Fruit fly (Drosophila melanogaster) whole organism, prepupa: Measurements from ENCODE around the gene CG18547.
A peak's percentile ranks its signal among the peaks of the same experiment; 100 is the strongest.

Experiments used
- CG10631 ChIP-seq: fragments of 200-800 bp; sonication (Bioruptor generic); optimal IDR thresholded peaks from 2 replicates; lab custom pipeline; 2016; ENCODE audit warnings: missing biosample characterization, missing genetic modification characterization
- CG10669 ChIP-seq: fragments of 200-800 bp; sonication (Bioruptor generic); optimal IDR thresholded peaks from 3 replicates; lab custom pipeline; 2018; ENCODE audit warnings: missing biosample characterization, mild to moderate bottlenecking, missing genetic modification characterization, moderate library complexity
- CG11762 ChIP-seq: fragments of 200-800 bp; sonication (Bioruptor generic); optimal IDR thresholded peaks from 3 replicates; lab custom pipeline; 2016; ENCODE audit warnings: missing biosample characterization, missing genetic modification characterization; ENCODE audit not compliant: insufficient read depth
- CG11902 ChIP-seq: fragments of 200-800 bp; sonication (Bioruptor generic); optimal IDR thresholded peaks from 3 replicates; lab custom pipeline; 2016; ENCODE audit warnings: missing biosample characterization, missing genetic modification characterization
- CG3032 ChIP-seq: fragments of 200-800 bp; optimal IDR thresholded peaks from 2 replicates; lab custom pipeline; 2019; ENCODE audit warnings: missing biosample characterization, mild to moderate bottlenecking, missing genetic modification characterization, moderate library complexity
- CG31627 ChIP-seq: fragments of 200-800 bp; sonication (Bioruptor generic); optimal IDR thresholded peaks from 3 replicates; lab custom pipeline; 2016; ENCODE audit warnings: missing biosample characterization, missing genetic modification characterization
- CG32006 ChIP-seq: fragments of 200-800 bp; sonication (Bioruptor generic); optimal IDR thresholded peaks from 3 replicates; lab custom pipeline; 2017; ENCODE audit warnings: missing biosample characterization, mild to moderate bottlenecking, missing genetic modification characterization
- CG3919 ChIP-seq: fragments of 200-800 bp; sonication (Bioruptor generic); optimal IDR thresholded peaks from 3 replicates; lab custom pipeline; 2016; ENCODE audit warnings: missing biosample characterization, missing genetic modification characterization
- CG4318 ChIP-seq: fragments of 200-800 bp; sonication (Bioruptor generic); optimal IDR thresholded peaks from 3 replicates; lab custom pipeline; 2017; ENCODE audit warnings: missing biosample characterization, mild to moderate bottlenecking, missing genetic modification characterization
- CG6163 ChIP-seq: fragments of 200-800 bp; sonication (Bioruptor generic); IDR thresholded peaks from 3 replicates; pipeline ENCODE4 v1.3.6; 2022; ENCODE audit warnings: missing biosample characterization, missing genetic modification characterization
- CG6276 ChIP-seq: fragments of 200-800 bp; sonication (Bioruptor generic); optimal IDR thresholded peaks from 2 replicates; lab custom pipeline; 2017; ENCODE audit warnings: missing biosample characterization, mild to moderate bottlenecking, missing genetic modification characterization
- CG6808 ChIP-seq: fragments of 200-800 bp; sonication (Bioruptor generic); optimal IDR thresholded peaks from 3 replicates; lab custom pipeline; 2017; ENCODE audit warnings: missing biosample characterization, missing genetic modification characterization, mild to moderate bottlenecking, moderate library complexity, missing genetic modification reagents
- CG6854 ChIP-seq: fragments of 200-800 bp; sonication (Bioruptor generic); optimal IDR thresholded peaks from 2 replicates; lab custom pipeline; 2017; ENCODE audit warnings: missing biosample characterization, mild to moderate bottlenecking, missing genetic modification characterization
- CG8119 ChIP-seq: fragments of 200-800 bp; sonication (Bioruptor generic); IDR thresholded peaks from 3 replicates; pipeline ENCODE4 v1.3.6; 2022; ENCODE audit warnings: missing biosample characterization, missing genetic modification characterization
- CG8632 ChIP-seq: fragments of 200-800 bp; sonication (Bioruptor generic); optimal IDR thresholded peaks from 3 replicates; lab custom pipeline; 2016; ENCODE audit warnings: missing biosample characterization, missing genetic modification characterization
- CG9139 ChIP-seq: fragments of 200-800 bp; sonication (Bioruptor generic); optimal IDR thresholded peaks from 3 replicates; lab custom pipeline; 2017; ENCODE audit warnings: missing biosample characterization, mild to moderate bottlenecking, missing genetic modification characterization
- Eip75B ChIP-seq: fragments of 200-800 bp; sonication (Bioruptor generic); optimal IDR thresholded peaks from 3 replicates; lab custom pipeline; 2016; ENCODE audit warnings: missing biosample characterization, missing genetic modification characterization
- Eip78C ChIP-seq: fragments of 200-800 bp; sonication (Bioruptor generic); peaks from one replicate; lab custom pipeline; 2016; ENCODE audit warnings: missing biosample characterization, missing genetic modification characterization
- Eip93F ChIP-seq: fragments of 200-800 bp; sonication (Bioruptor generic); optimal IDR thresholded peaks from 2 replicates; lab custom pipeline; 2016; ENCODE audit warnings: missing biosample characterization, mild to moderate bottlenecking, missing genetic modification characterization
- Ets21C ChIP-seq: fragments of 200-800 bp; sonication (Bioruptor generic); optimal IDR thresholded peaks from 3 replicates; lab custom pipeline; 2016; ENCODE audit warnings: missing biosample characterization, missing genetic modification characterization
- Ets96B ChIP-seq: fragments of 200-800 bp; optimal IDR thresholded peaks from 2 replicates; lab custom pipeline; 2019; ENCODE audit warnings: missing biosample characterization, mild to moderate bottlenecking, missing genetic modification characterization, moderate library complexity
- Gug ChIP-seq: fragments of 200-800 bp; sonication (Bioruptor generic); IDR thresholded peaks from 2 replicates; pipeline ENCODE4 v1.3.6; 2022; ENCODE audit warnings: missing biosample characterization, missing genetic modification characterization
- Hr39 ChIP-seq: fragments of 200-800 bp; sonication (Bioruptor generic); optimal IDR thresholded peaks from 2 replicates; lab custom pipeline; 2016; ENCODE audit warnings: missing biosample characterization, missing genetic modification characterization
- Hr4 ChIP-seq: fragments of 200-800 bp; sonication (Bioruptor generic); optimal IDR thresholded peaks from 3 replicates; lab custom pipeline; 2016; ENCODE audit warnings: missing biosample characterization, missing genetic modification characterization
- Lpt ChIP-seq: fragments of 200-800 bp; sonication (Bioruptor generic); optimal IDR thresholded peaks from 3 replicates; lab custom pipeline; 2016; ENCODE audit warnings: missing biosample characterization, missing genetic modification characterization
- Met ChIP-seq: fragments of 200-800 bp; sonication (Bioruptor generic); optimal IDR thresholded peaks from 3 replicates; lab custom pipeline; 2016; ENCODE audit warnings: missing biosample characterization, missing genetic modification characterization
- OdsH ChIP-seq: fragments of 200-800 bp; sonication (Bioruptor generic); optimal IDR thresholded peaks from 3 replicates; lab custom pipeline; 2016; ENCODE audit warnings: missing biosample characterization, missing genetic modification characterization
- Sox14 ChIP-seq: fragments of 200-800 bp; sonication (Bioruptor generic); optimal IDR thresholded peaks from 3 replicates; lab custom pipeline; 2016; ENCODE audit warnings: missing biosample characterization, missing genetic modification characterization
- Sox15 ChIP-seq: fragments of 200-800 bp; sonication (Bioruptor generic); optimal IDR thresholded peaks from 3 replicates; lab custom pipeline; 2016; ENCODE audit warnings: missing biosample characterization, missing genetic modification characterization
- achi ChIP-seq: fragments of 200-800 bp; sonication (Bioruptor generic); optimal IDR thresholded peaks from 3 replicates; lab custom pipeline; 2016; ENCODE audit warnings: missing biosample characterization, missing genetic modification characterization
- acj6 ChIP-seq: fragments of 200-800 bp; sonication (Bioruptor generic); optimal IDR thresholded peaks from 3 replicates; lab custom pipeline; 2016; ENCODE audit warnings: missing biosample characterization, missing genetic modification characterization
- dac ChIP-seq: fragments of 200-800 bp; sonication (Bioruptor generic); optimal IDR thresholded peaks from 2 replicates; lab custom pipeline; 2017; ENCODE audit warnings: missing biosample characterization, mild to moderate bottlenecking, missing genetic modification characterization
- dsx ChIP-seq: fragments of 200-800 bp; optimal IDR thresholded peaks from 3 replicates; lab custom pipeline; 2019; ENCODE audit warnings: missing biosample characterization, mild to moderate bottlenecking, missing genetic modification characterization, moderate library complexity; ENCODE audit not compliant: poor library complexity, severe bottlenecking
- eg ChIP-seq: fragments of 200-800 bp; sonication (Bioruptor generic); IDR thresholded peaks from 3 replicates; pipeline ENCODE4 v1.3.6; 2022; ENCODE audit warnings: missing biosample characterization, missing genetic modification characterization
- esn ChIP-seq: fragments of 200-800 bp; sonication (Bioruptor generic); optimal IDR thresholded peaks from 2 replicates; lab custom pipeline; 2016; ENCODE audit warnings: missing biosample characterization, mild to moderate bottlenecking, missing genetic modification characterization, moderate library complexity
- fd59A ChIP-seq: fragments of 200-800 bp; sonication (Bioruptor generic); optimal IDR thresholded peaks from 2 replicates; lab custom pipeline; 2017; ENCODE audit warnings: missing biosample characterization, mild to moderate bottlenecking, missing genetic modification characterization, missing genetic modification reagents
- fkh ChIP-seq: fragments of 200-800 bp; sonication (Bioruptor generic); optimal IDR thresholded peaks from 3 replicates; lab custom pipeline; 2017; ENCODE audit warnings: missing biosample characterization, mild to moderate bottlenecking, missing genetic modification characterization, moderate library complexity
- lz ChIP-seq: fragments of 200-800 bp; sonication (Bioruptor generic); optimal IDR thresholded peaks from 3 replicates; lab custom pipeline; 2016; ENCODE audit warnings: missing biosample characterization, missing genetic modification characterization
- net ChIP-seq: fragments of 200-800 bp; sonication (Bioruptor generic); optimal IDR thresholded peaks from 3 replicates; lab custom pipeline; 2016; ENCODE audit warnings: missing biosample characterization, missing genetic modification characterization
- pdm3 ChIP-seq: fragments of 200-800 bp; sonication (Bioruptor generic); optimal IDR thresholded peaks from 3 replicates; lab custom pipeline; 2016; ENCODE audit warnings: missing biosample characterization, missing genetic modification characterization
- salr ChIP-seq, 2 experiments: fragments of 200-800 bp; sonication (Bioruptor generic); optimal IDR thresholded peaks; 3 replicates each; lab custom pipeline; 2016 to 2018; ENCODE audit warnings: missing biosample characterization in 2 of 2, missing genetic modification characterization in 2 of 2, mild to moderate bottlenecking in 1 of 2
- ss ChIP-seq, 2 experiments: fragments of 200-800 bp; sonication (Bioruptor generic); optimal IDR thresholded peaks; 2 replicates in 1 of 2; 3 replicates in 1 of 2; lab custom pipeline; 2017 to 2018; ENCODE audit warnings: mild to moderate bottlenecking in 2 of 2, missing biosample characterization in 2 of 2, missing genetic modification characterization in 2 of 2, moderate library complexity in 1 of 2
- svp ChIP-seq: fragments of 200-800 bp; sonication (Bioruptor generic); peaks from one replicate; lab custom pipeline; 2016; ENCODE audit warnings: missing biosample characterization, missing genetic modification characterization
- vri ChIP-seq: fragments of 200-800 bp; sonication (Bioruptor generic); optimal IDR thresholded peaks from 3 replicates; lab custom pipeline; 2016; ENCODE audit warnings: missing biosample characterization, mild to moderate bottlenecking, missing genetic modification characterization

CG18547 gene

DNA sequence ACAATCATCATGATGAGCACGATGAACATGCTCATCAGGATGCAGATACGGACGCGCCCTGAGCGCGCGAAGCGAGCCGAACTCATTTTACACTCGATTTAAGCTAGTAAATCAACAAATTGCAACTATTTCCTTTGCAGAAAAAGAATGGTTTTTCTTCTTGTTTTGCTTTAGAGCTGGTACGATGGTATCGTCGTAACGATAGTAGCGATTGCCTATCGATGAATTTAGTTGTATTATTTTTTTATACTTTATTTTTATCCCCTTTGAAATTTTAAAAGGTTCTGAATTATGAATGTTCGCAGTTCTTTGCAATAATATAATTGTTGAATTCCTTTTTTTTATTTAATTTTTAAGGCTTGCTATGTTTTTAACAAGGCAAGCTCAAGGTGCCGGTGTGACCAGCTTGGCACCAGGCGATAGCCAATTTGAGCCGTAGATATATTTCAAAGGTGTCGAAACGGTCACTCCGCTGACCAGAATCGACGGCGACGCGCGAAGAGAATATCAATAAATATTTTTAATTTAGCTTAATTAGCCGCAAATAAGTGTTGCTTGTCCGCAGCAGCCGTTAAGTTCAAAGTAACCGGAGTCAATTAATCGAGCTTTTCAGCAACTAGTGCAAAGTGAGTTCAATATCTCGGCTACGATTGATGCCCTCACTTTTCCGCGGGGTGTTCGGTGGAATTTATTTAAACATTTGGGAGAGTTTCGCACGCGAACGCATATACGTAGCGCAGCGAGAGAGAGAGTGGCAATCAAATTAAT, 12.7 kb downstream of the CG18547 start, which contains the start of the genes CG12213 and GC1:
Gene CG12213 (minus strand): TSS at position 430 of the 768 bp plus-strand sequence.
Gene GC1 (plus strand): TSS at position 447 of the 768 bp plus-strand sequence.
- TF ChIP-seq Gug (GFP tag; lab: Robert Waterston, UW) (no peak), dac (GFP tag; lab: Kevin White, UChicago) (no peak), fkh (GFP tag; lab: Kevin White, UChicago) (no peak), eg (GFP tag; lab: Robert Waterston, UW) (peak; percentile 46; the same call in 1 of the 3 replicates), esn (GFP tag; lab: Kevin White, UChicago) (peak; percentile 31), dsx (GFP tag; lab: Kevin White, UChicago) (peak; percentile 41), net (GFP tag; lab: Kevin White, UChicago) (no peak), ss (GFP tag; optimal IDR thresholded peaks at IDR 0.05; lab: Kevin White, UChicago) (peak in 1 of 2 experiments; percentile 11), vri (GFP tag; lab: Kevin White, UChicago) (peak; percentile 33), CG8632 (GFP tag; lab: Kevin White, UChicago) (no peak), CG4318 (GFP tag; lab: Kevin White, UChicago) (no peak), svp (GFP tag; lab: Kevin White, UChicago) (peak; percentile 72), CG10631 (GFP tag; lab: Kevin White, UChicago) (peak; percentile 29), Hr4 (GFP tag; lab: Kevin White, UChicago) (peak; percentile 20), Sox14 (peak; percentile 27), CG11902 (GFP tag; lab: Kevin White, UChicago) (no peak), CG11762 (GFP tag; lab: Kevin White, UChicago) (no peak), acj6 (GFP tag; lab: Kevin White, UChicago) (no peak), CG6854 (GFP tag; lab: Kevin White, UChicago) (peak; percentile 2), Met (peak; percentile 40), Eip78C (GFP tag; lab: Kevin White, UChicago) (peak; percentile 36), CG6163 (no peak), CG31627 (GFP tag; lab: Kevin White, UChicago) (peak; percentile 16), CG10669 (no peak), salr (GFP tag; optimal IDR thresholded peaks at IDR 0.05; lab: Kevin White, UChicago) (no peak), CG9139 (GFP tag; lab: Kevin White, UChicago) (no peak), achi (GFP tag; lab: Kevin White, UChicago) (peak; percentile 15), CG32006 (GFP tag; lab: Kevin White, UChicago) (peak; percentile 30), OdsH (GFP tag; lab: Kevin White, UChicago) (peak; percentile 24), Ets96B (tag; lab: Kevin White, UChicago) (peak; percentile 32), CG8119 (GFP tag; lab: Robert Waterston, UW) (no peak), CG3919 (GFP tag; lab: Kevin White, UChicago) (peak; percentile 33), CG6808 (GFP tag; lab: Kevin White, UChicago) (peak; percentile 9), CG6276 (GFP tag; lab: Kevin White, UChicago) (no peak), Sox15 (GFP tag; lab: Kevin White, UChicago) (no peak), Lpt (GFP tag; lab: Kevin White, UChicago) (no peak), Eip75B (GFP tag; lab: Kevin White, UChicago) (peak; percentile 40), lz (GFP tag; lab: Kevin White, UChicago) (peak; percentile 24), Hr39 (GFP tag; lab: Kevin White, UChicago) (peak; percentile 24), fd59A (GFP tag; lab: Kevin White, UChicago) (no peak), Eip93F (GFP tag; lab: Kevin White, UChicago) (peak; percentile 56), pdm3 (GFP tag; lab: Kevin White, UChicago) (no peak), Ets21C (GFP tag; lab: Kevin White, UChicago) (peak; percentile 14), CG3032 (tag; lab: Kevin White, UChicago) (peak; percentile 57)
